Worm (Caenorhabditis elegans) whole organism, early embryonic: Measurements from ENCODE around the gene F08F1.3.

ENCODE experiments used
- B0310.2 ChIP-seq: sonication (generic microtip); optimal IDR thresholded peaks from 2 replicates; lab custom pipeline; 2016; ENCODE audit warnings: mild to moderate bottlenecking, missing genetic modification characterization, missing compliant biosample characterization
- F13C5.2 ChIP-seq: sonication (generic microtip); optimal IDR thresholded peaks from 2 replicates; lab custom pipeline; 2017; ENCODE audit warnings: mild to moderate bottlenecking, missing genetic modification characterization, inconsistent platforms, missing compliant biosample characterization
- aly-1 ChIP-seq: sonication (generic microtip); optimal IDR thresholded peaks from 2 replicates; lab custom pipeline; 2016; ENCODE audit warnings: missing genetic modification characterization, missing compliant biosample characterization
- ama-1 ChIP-seq: fragments of 150-350 bp; optimal IDR thresholded peaks from 2 replicates; lab custom pipeline; 2014
- ceh-13 ChIP-seq: fragments of 200-800 bp; sonication (Bioruptor generic); optimal IDR thresholded peaks from 2 replicates; lab custom pipeline; 2018; ENCODE audit warnings: mild to moderate bottlenecking, missing genetic modification characterization, missing compliant biosample characterization
- ceh-36 ChIP-seq: sonication (generic microtip); optimal IDR thresholded peaks from 2 replicates; lab custom pipeline; 2016; ENCODE audit warnings: missing genetic modification characterization, inconsistent platforms, missing compliant biosample characterization
- ets-7 ChIP-seq: sonication (generic microtip); optimal IDR thresholded peaks from 2 replicates; lab custom pipeline; 2016; ENCODE audit warnings: missing genotype, missing genetic modification characterization, missing compliant biosample characterization
- flt-1 ChIP-seq: fragments of 200-800 bp; sonication (Bioruptor generic); IDR thresholded peaks from 2 replicates; pipeline ENCODE4 v1.3.6; 2022; ENCODE audit warnings: missing genetic modification characterization, missing compliant biosample characterization
- hmbx-1 ChIP-seq: sonication (generic microtip); optimal IDR thresholded peaks from 2 replicates; lab custom pipeline; 2016; ENCODE audit warnings: mild to moderate bottlenecking, missing genetic modification characterization, missing compliant biosample characterization
- hmg-4 ChIP-seq: fragments of 200-800 bp; sonication (Bioruptor generic); optimal IDR thresholded peaks from 2 replicates; lab custom pipeline; 2018; ENCODE audit warnings: mild to moderate bottlenecking, missing genetic modification characterization, missing compliant biosample characterization
- hnd-1 ChIP-seq: sonication (generic microtip); optimal IDR thresholded peaks from 2 replicates; lab custom pipeline; 2016; ENCODE audit warnings: missing genetic modification characterization, missing compliant biosample characterization
- pes-1 ChIP-seq: fragments of 200-800 bp; sonication (Bioruptor generic); IDR thresholded peaks from 2 replicates; pipeline ENCODE4 v1.3.6; 2022; ENCODE audit warnings: missing genetic modification reagents, missing genetic modification characterization, missing compliant biosample characterization
- scrt-1 ChIP-seq: fragments of 200-800 bp; sonication (Bioruptor generic); IDR thresholded peaks from 2 replicates; pipeline ENCODE4 v1.3.6; 2022; ENCODE audit warnings: missing genetic modification characterization, missing compliant biosample characterization
- sea-1 ChIP-seq: fragments of 200-800 bp; sonication (Bioruptor generic); conservative IDR thresholded peaks from 2 replicates; pipeline ENCODE4 v1.3.6; 2022; ENCODE audit warnings: missing genetic modification characterization, missing compliant biosample characterization
- tbx-11 ChIP-seq: fragments of 200-800 bp; sonication (Bioruptor generic); IDR thresholded peaks from 2 replicates; pipeline ENCODE4 v1.3.6; 2022; ENCODE audit warnings: missing genetic modification characterization, missing compliant biosample characterization
- tbx-37 ChIP-seq: fragments of 200-800 bp; sonication (Bioruptor generic); conservative IDR thresholded peaks from 2 replicates; pipeline ENCODE4 v1.3.6; 2022; ENCODE audit warnings: missing genetic modification reagents, missing genetic modification characterization, missing compliant biosample characterization
- tra-4 ChIP-seq: sonication (generic microtip); optimal IDR thresholded peaks from 2 replicates; lab custom pipeline; 2017; ENCODE audit warnings: missing genetic modification characterization, missing compliant biosample characterization

F08F1.3 gene

DNA sequence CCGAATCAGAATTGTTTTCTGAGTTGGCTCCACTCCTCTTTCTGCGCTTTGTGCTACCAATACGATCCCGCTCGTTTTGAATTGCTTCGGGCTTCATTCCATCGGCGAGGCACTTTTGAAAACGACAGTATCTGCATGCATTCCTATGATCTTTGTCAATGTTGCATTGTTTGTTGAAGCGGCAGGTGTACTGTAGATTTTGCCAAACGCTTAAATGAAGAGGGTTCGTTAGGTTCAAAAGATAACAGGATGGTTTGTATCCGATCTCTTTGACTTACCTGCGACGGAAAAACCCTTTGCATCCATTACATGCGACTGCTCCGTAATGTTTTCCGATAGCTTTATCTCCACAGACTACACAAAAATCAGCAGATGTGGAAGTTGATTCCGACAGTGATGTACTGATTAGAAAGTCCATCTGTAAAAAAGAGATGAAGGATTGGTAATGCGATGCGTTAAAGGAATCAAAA lies 47.2 kb downstream of the F08F1.3 start, which contains the start of gene nhr-14:
Gene nhr-14, minus strand, starts transcription at position 420 of the 470 bp plus-strand sequence.
- TF ChIP-seq B0310.2 (tag; lab: Kevin White, UChicago) = no peak
- no peak for TF ChIP-seq tbx-11 (GFP tag; lab: Robert Waterston, UW)
- TF ChIP-seq ceh-36 (tag; lab: Kevin White, UChicago) = no peak
- no peak for TF ChIP-seq F13C5.2 (tag; lab: Kevin White, UChicago)
- TF ChIP-seq aly-1 (tag; lab: Kevin White, UChicago) = no peak
- no peak for TF ChIP-seq ama-1 (lab: Kevin White, UChicago)
- TF ChIP-seq ceh-13 (GFP tag; lab: Kevin White, UChicago) = no peak

DNA sequence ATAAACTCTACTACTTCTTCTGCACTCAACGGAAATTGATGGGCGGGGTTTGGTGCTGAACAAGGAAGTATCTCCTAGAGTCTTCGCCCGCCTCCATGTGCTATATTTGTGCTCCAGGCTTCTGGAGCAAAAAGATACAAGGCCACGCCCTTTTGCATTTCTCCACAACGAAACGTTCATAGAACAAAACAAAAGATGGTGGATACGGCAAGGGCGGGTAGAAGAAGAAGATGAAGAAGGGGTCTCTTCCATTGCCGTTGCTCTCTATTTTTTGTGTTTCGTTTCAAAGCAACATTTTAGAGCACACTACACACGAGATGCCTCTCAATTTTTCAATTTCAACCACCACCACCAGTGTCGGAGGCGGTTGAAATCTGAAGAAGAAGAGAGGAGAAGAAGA lies 47.7 kb downstream of the F08F1.3 start:
- TF ChIP-seq tra-4 (tag; lab: Kevin White, UChicago) (no peak), F13C5.2 (tag; lab: Kevin White, UChicago) (no peak), hnd-1 (tag; lab: Kevin White, UChicago) (no peak), aly-1 (tag; lab: Kevin White, UChicago) (no peak), sea-1 (GFP tag; lab: Robert Waterston, UW) (no peak), hmbx-1 (no peak), flt-1 (GFP tag; lab: Robert Waterston, UW) (no peak), tbx-11 (GFP tag; lab: Robert Waterston, UW) (no peak), tbx-37 (GFP tag; lab: Robert Waterston, UW) (no peak), hmg-4 (GFP tag; lab: Kevin White, UChicago) (no peak), scrt-1 (GFP tag; lab: Robert Waterston, UW) (no peak), ets-7 (tag; lab: Kevin White, UChicago) (no peak)

DNA sequence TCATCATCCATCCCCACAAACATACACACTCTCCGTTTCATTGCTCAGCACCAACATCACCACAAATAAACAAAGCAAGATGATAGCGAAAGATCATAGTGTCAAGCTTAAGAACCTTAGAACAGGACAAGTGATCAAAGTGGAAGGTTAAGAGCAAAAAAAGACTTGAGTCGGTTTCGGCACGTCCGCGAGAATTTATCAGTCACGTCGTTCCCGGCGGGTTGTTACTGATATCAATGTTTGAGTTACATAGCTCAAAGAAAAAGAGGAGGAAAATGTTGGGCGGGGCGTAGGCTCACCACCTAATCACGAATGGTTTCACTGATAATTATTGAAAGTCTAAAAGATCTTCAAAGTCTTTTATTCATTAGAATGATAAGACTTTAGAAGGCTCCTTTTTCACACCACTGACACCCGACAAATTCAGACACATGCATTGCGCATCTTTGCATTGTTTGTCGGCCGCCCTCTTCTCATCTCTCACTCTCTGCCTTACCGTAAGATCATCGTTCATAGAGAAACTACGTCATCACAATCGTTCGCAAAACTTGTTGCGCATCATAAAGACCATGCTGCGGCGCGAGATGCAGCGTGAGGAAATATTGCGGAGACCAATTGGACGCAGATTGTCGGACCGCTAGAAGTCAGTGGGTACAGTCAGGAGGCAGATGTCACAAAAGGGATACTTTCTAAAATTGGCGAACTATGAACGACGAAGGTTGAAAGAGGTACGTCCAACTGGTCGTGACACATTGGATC lies 48.6 kb downstream of the F08F1.3 start:
- TF ChIP-seq ets-7 (tag; lab: Kevin White, UChicago) (no peak), flt-1 (GFP tag; lab: Robert Waterston, UW) (no peak), aly-1 (tag; lab: Kevin White, UChicago) (no peak), tbx-37 (GFP tag; lab: Robert Waterston, UW) (no peak), tbx-11 (GFP tag; lab: Robert Waterston, UW) (no peak)

DNA sequence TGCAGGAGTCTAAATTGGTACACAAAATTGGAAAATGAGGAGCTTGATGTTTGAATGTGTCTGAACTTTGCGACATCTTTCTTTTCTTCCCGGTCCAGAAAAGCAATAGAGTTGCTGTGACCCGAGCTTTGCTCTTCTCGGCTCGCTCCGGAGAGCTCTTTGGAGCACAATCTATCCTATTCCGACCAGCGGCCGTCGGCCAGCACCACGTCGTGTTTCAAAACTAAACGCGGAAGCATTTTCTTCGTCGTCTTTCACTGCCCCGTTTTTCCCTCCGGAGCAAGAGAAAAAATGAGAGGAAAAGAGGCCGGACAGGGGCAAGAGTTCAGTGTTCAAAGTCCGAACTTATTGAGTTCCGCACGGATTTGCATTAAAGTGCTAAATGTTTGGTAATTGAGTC lies 50.4 kb downstream of the F08F1.3 start:
- TF ChIP-seq F13C5.2 (tag; lab: Kevin White, UChicago) (no peak), aly-1 (tag; lab: Kevin White, UChicago) (no peak), tra-4 (tag; lab: Kevin White, UChicago) (no peak), scrt-1 (GFP tag; lab: Robert Waterston, UW) (no peak), ama-1 (lab: Kevin White, UChicago) (no peak), ets-7 (tag; lab: Kevin White, UChicago) (no peak), pes-1 (no peak), flt-1 (GFP tag; lab: Robert Waterston, UW) (no peak), hmbx-1 (no peak), ceh-13 (GFP tag; lab: Kevin White, UChicago) (no peak), tbx-11 (GFP tag; lab: Robert Waterston, UW) (no peak), ceh-36 (tag; lab: Kevin White, UChicago) (no peak), hnd-1 (tag; lab: Kevin White, UChicago) (no peak), tbx-37 (GFP tag; lab: Robert Waterston, UW) (no peak), hmg-4 (GFP tag; lab: Kevin White, UChicago) (no peak), sea-1 (GFP tag; lab: Robert Waterston, UW) (no peak)
